Worm (Caenorhabditis elegans): Measurements from ENCODE around the gene F52E1.9.

- TF ChIP-seq flt-1 (GFP tag; IDR thresholded peaks at IDR 0.05): no peak
- TF ChIP-seq klf-2 (GFP tag; conservative IDR thresholded peaks at IDR 0.05): no peak
Observed at ce11 chrV:8413432-8414021, 11.1 kb upstream of the F52E1.9 start, which contains the start of gene vha-18.
